Worm (Caenorhabditis elegans) whole organism, mixed stage, embryonic: ENCODE measurements around the gene xbx-9.

Experiments
- M03D4.4 ChIP-seq: sonication (generic microtip); optimal IDR thresholded peaks from 2 replicates; lab custom pipeline; 2017; ENCODE audit warnings: mild to moderate bottlenecking, missing genetic modification characterization, missing compliant biosample characterization
- bed-3 ChIP-seq: fragments of 200-800 bp; sonication (Bioruptor generic); optimal IDR thresholded peaks from 3 replicates; lab custom pipeline; 2018; ENCODE audit warnings: mild to moderate bottlenecking, missing genetic modification characterization, moderate library complexity, missing compliant biosample characterization
- blmp-1 ChIP-seq: fragments of 150-350 bp; optimal IDR thresholded peaks from 2 replicates; lab custom pipeline; 2014; ENCODE audit warnings: missing biosample characterization, missing genetic modification characterization
- ceh-39 ChIP-seq: fragments of 150-350 bp; optimal IDR thresholded peaks from 2 replicates; lab custom pipeline; 2014; ENCODE audit warnings: missing biosample characterization, missing genetic modification characterization
- ceh-43 ChIP-seq: fragments of 200-800 bp; sonication (Bioruptor generic); optimal IDR thresholded peaks from 2 replicates; lab custom pipeline; 2018; ENCODE audit warnings: mild to moderate bottlenecking, missing genetic modification characterization, moderate library complexity, missing compliant biosample characterization
- ceh-83 ChIP-seq: fragments of 200-800 bp; sonication (Bioruptor generic); optimal IDR thresholded peaks from 2 replicates; lab custom pipeline; 2018; ENCODE audit warnings: mild to moderate bottlenecking, missing genetic modification characterization, missing compliant biosample characterization
- ces-1 ChIP-seq: fragments of 150-350 bp; optimal IDR thresholded peaks from 2 replicates; lab custom pipeline; 2014; ENCODE audit warnings: missing biosample characterization, missing genetic modification reagents, missing genetic modification characterization
- cnd-1 ChIP-seq: fragments of 200-800 bp; sonication (Bioruptor generic); optimal IDR thresholded peaks from 2 replicates; lab custom pipeline; 2018; ENCODE audit warnings: mild to moderate bottlenecking, missing genetic modification characterization, missing compliant biosample characterization
- drap-1 ChIP-seq: fragments of 200-800 bp; sonication (Bioruptor generic); optimal IDR thresholded peaks from 3 replicates; lab custom pipeline; 2018; ENCODE audit warnings: mild to moderate bottlenecking, missing genetic modification characterization, missing compliant biosample characterization
- elt-1 ChIP-seq: sonication (generic microtip); optimal IDR thresholded peaks from 2 replicates; lab custom pipeline; 2017; ENCODE audit warnings: missing genetic modification characterization, mild to moderate bottlenecking, missing compliant biosample characterization, antibody characterized with exemption, moderate library complexity, borderline replicate concordance; ENCODE audit not compliant: insufficient read depth
- elt-3 ChIP-seq: fragments of 150-350 bp; optimal IDR thresholded peaks from 2 replicates; lab custom pipeline; 2014; ENCODE audit warnings: missing biosample characterization, missing genetic modification characterization
- flh-1 ChIP-seq: fragments of 200-800 bp; sonication (Bioruptor generic); optimal IDR thresholded peaks from 2 replicates; lab custom pipeline; 2018; ENCODE audit warnings: mild to moderate bottlenecking, missing genetic modification characterization, moderate library complexity, missing compliant biosample characterization
- hlh-1 ChIP-seq: fragments of 150-350 bp; optimal IDR thresholded peaks from 2 replicates; lab custom pipeline; 2014; ENCODE audit warnings: missing biosample characterization, missing genetic modification reagents, missing genetic modification characterization
- lin-13 ChIP-seq: fragments of 150-350 bp; optimal IDR thresholded peaks from 2 replicates; lab custom pipeline; 2014; ENCODE audit warnings: missing biosample characterization, missing genetic modification characterization
- lin-32 ChIP-seq: fragments of 200-800 bp; sonication (Bioruptor generic); optimal IDR thresholded peaks from 2 replicates; lab custom pipeline; 2018; ENCODE audit warnings: mild to moderate bottlenecking, missing genetic modification characterization, missing compliant biosample characterization
- mab-5 ChIP-seq: fragments of 150-350 bp; optimal IDR thresholded peaks from 2 replicates; lab custom pipeline; 2014; ENCODE audit warnings: missing biosample characterization, missing genetic modification characterization
- mep-1 ChIP-seq: fragments of 150-350 bp; optimal IDR thresholded peaks from 2 replicates; lab custom pipeline; 2017; ENCODE audit warnings: missing biosample characterization, missing genetic modification reagents, missing genetic modification characterization, inconsistent platforms
- mls-2 ChIP-seq: sonication (generic microtip); optimal IDR thresholded peaks from 2 replicates; lab custom pipeline; 2016; ENCODE audit warnings: mild to moderate bottlenecking, missing genetic modification characterization, moderate library complexity, missing compliant biosample characterization
- nhr-12 ChIP-seq: fragments of 150-350 bp; optimal IDR thresholded peaks from 2 replicates; lab custom pipeline; 2014; ENCODE audit warnings: missing biosample characterization, missing genetic modification characterization
- nhr-2 ChIP-seq: fragments of 150-350 bp; optimal IDR thresholded peaks from 2 replicates; lab custom pipeline; 2014; ENCODE audit warnings: missing biosample characterization, missing genetic modification characterization
- nhr-237 ChIP-seq: fragments of 150-350 bp; optimal IDR thresholded peaks from 2 replicates; lab custom pipeline; 2014; ENCODE audit warnings: missing biosample characterization, missing genetic modification characterization
- nhr-28 ChIP-seq: fragments of 150-350 bp; optimal IDR thresholded peaks from 2 replicates; lab custom pipeline; 2014; ENCODE audit warnings: missing biosample characterization, missing genetic modification characterization
- nhr-76 ChIP-seq: sonication (generic microtip); optimal IDR thresholded peaks from 2 replicates; lab custom pipeline; 2017; ENCODE audit warnings: missing biosample characterization, missing genetic modification characterization
- pha-4 ChIP-seq: fragments of 150-350 bp; optimal IDR thresholded peaks from 2 replicates; lab custom pipeline; 2018; ENCODE audit warnings: missing biosample characterization, missing genetic modification reagents, missing genetic modification characterization
- sem-2 ChIP-seq: fragments of 200-800 bp; sonication (Bioruptor generic); optimal IDR thresholded peaks from 2 replicates; lab custom pipeline; 2018; ENCODE audit warnings: mild to moderate bottlenecking, missing genetic modification characterization, missing compliant biosample characterization
- snpc-4 ChIP-seq: fragments of 150-350 bp; optimal IDR thresholded peaks from 2 replicates; lab custom pipeline; 2014; ENCODE audit warnings: missing biosample characterization, missing genetic modification characterization
- sptf-1 ChIP-seq: sonication (generic microtip); optimal IDR thresholded peaks from 2 replicates; lab custom pipeline; 2017; ENCODE audit warnings: mild to moderate bottlenecking, missing genetic modification characterization, moderate library complexity, missing compliant biosample characterization
- tbx-8 ChIP-seq: fragments of 200-800 bp; sonication (Bioruptor generic); optimal IDR thresholded peaks from 2 replicates; lab custom pipeline; 2018; ENCODE audit warnings: mild to moderate bottlenecking, missing genetic modification characterization, moderate library complexity, missing compliant biosample characterization
- unc-120 ChIP-seq: sonication (generic microtip); optimal IDR thresholded peaks from 2 replicates; lab custom pipeline; 2017; ENCODE audit warnings: missing genetic modification characterization, missing compliant biosample characterization; ENCODE audit not compliant: poor library complexity, severe bottlenecking
- unc-39 ChIP-seq: fragments of 150-350 bp; optimal IDR thresholded peaks from 2 replicates; lab custom pipeline; 2014; ENCODE audit warnings: missing biosample characterization, missing genetic modification characterization
- unc-62 ChIP-seq: fragments of 150-350 bp; optimal IDR thresholded peaks from 2 replicates; lab custom pipeline; 2014; ENCODE audit warnings: missing biosample characterization, missing genetic modification reagents, missing genetic modification characterization
- zip-8 ChIP-seq: fragments of 150-350 bp; optimal IDR thresholded peaks from 2 replicates; lab custom pipeline; 2014; ENCODE audit warnings: missing biosample characterization, missing genetic modification characterization
- ztf-11 ChIP-seq: fragments of 150-350 bp; optimal IDR thresholded peaks from 2 replicates; lab custom pipeline; 2014; ENCODE audit warnings: missing biosample characterization, missing genetic modification characterization

xbx-9 gene

DNA sequence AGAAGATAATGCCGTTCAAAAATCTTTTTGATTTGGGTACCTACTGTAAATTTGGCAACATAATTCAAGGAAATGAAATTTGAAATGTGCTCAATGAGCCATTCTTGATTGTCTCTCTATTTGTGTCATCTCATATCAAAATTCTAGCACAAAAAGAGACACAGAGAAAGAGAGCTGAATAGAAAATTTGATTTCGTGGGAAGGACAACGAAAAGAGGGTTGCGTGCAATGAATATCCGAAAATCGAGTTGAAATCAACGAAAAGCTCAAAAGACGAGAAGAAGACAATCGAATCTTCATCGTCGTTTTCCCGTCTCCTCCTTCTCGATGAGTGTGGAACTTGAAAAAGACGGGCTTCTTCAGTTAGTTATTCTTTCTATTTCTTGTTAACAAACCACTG is 13.9 kb downstream of the xbx-9 start, which contains the start of gene C15C8.5:
TSS of gene C15C8.5 (plus strand) at position 152 of the 400 bp plus-strand sequence.
- no peak for TF ChIP-seq hlh-1 (tag; lab: Kevin White, UChicago)
- TF ChIP-seq nhr-2 (tag; lab: Kevin White, UChicago) = no peak
- no peak for TF ChIP-seq drap-1 (GFP tag; lab: Kevin White, UChicago)
- TF ChIP-seq ces-1 (GFP tag; lab: Kevin White, UChicago) = peak; percentile 97

DNA sequence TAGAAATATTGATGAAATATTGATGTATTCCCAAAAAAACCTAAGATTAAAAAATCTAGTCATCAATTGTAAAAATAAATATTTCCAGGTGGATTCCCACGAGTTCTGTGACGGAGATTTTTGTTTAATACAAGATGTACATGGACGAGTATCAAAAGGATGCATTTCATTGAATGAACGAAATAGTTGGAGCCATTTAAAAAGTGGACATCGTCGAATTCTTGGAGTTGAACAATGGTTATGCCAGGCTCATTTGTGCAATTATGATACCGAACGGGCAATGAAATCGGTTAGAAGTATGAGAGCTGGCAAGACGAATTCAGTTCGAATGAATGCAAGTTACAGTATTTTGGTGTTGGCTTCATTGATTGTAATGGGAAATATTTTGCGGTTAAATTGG is 15.6 kb downstream of the xbx-9 start:
- TF ChIP-seq snpc-4 = no peak
- TF ChIP-seq ceh-43 (GFP tag; lab: Kevin White, UChicago) = no peak
- TF ChIP-seq nhr-76 (tag; lab: Kevin White, UChicago) = no peak
- TF ChIP-seq sem-2 (GFP tag; lab: Kevin White, UChicago) = no peak
- no peak for TF ChIP-seq cnd-1 (tag; lab: Kevin White, UChicago)
- TF ChIP-seq pha-4 (tag; lab: Kevin White, UChicago) = no peak
- TF ChIP-seq mls-2 (tag; lab: Kevin White, UChicago) = no peak
- TF ChIP-seq lin-13 (tag; lab: Kevin White, UChicago) = no peak
- TF ChIP-seq zip-8 (tag; lab: Kevin White, UChicago) = no peak
- TF ChIP-seq sptf-1 (tag; lab: Kevin White, UChicago) = no peak
- no peak for TF ChIP-seq blmp-1 (tag; lab: Kevin White, UChicago)

DNA sequence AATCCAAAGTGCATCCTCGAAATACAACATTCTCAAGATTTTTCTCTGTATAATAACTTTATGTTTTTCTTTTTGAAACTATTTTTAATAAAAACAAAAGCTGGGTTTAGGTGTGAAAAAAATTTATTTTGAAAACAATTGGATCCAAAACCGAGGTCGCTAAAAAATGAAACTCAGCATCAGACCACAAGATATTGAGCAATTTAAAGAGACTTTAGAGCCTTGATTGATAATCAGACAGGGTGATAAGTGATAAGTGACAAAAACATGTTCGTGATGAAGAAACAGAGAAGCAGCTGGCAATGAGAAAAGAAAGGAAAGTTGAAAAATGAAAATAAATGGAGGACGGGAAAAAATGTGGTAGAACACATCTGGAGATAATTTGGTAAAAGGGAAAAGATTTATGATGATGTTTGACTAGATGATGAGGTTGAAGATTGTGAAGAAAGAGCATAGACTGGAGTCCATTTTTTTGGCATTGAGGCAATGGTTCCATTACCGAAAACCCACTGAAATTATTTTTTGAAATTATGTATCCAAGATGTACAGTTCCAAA is 17.6 kb downstream of the xbx-9 start, which contains the start of gene C15C8.6:
TSS of gene C15C8.6 (minus strand) at position 51 of the 556 bp plus-strand sequence.
- no peak for TF ChIP-seq flh-1 (GFP tag; lab: Kevin White, UChicago)
- TF ChIP-seq nhr-12 = no peak
- no peak for TF ChIP-seq ceh-83 (GFP tag; lab: Kevin White, UChicago)
- no peak for TF ChIP-seq nhr-76 (tag; lab: Kevin White, UChicago)
- no peak for TF ChIP-seq sptf-1 (tag; lab: Kevin White, UChicago)
- TF ChIP-seq M03D4.4 (tag; lab: Kevin White, UChicago) = no peak
- TF ChIP-seq mls-2 (tag; lab: Kevin White, UChicago) = no peak
- TF ChIP-seq cnd-1 (tag; lab: Kevin White, UChicago) = no peak
- no peak for TF ChIP-seq lin-32
- TF ChIP-seq tbx-8 = no peak
- no peak for TF ChIP-seq blmp-1 (tag; lab: Kevin White, UChicago)
- TF ChIP-seq unc-62 = no peak
- no peak for TF ChIP-seq nhr-28 (tag; lab: Kevin White, UChicago)
- TF ChIP-seq unc-120 (tag; lab: Kevin White, UChicago) = no peak
- no peak for TF ChIP-seq elt-1 (tag; lab: Kevin White, UChicago)
- no peak for TF ChIP-seq ceh-39
- TF ChIP-seq ceh-43 (GFP tag; lab: Kevin White, UChicago) = no peak

DNA sequence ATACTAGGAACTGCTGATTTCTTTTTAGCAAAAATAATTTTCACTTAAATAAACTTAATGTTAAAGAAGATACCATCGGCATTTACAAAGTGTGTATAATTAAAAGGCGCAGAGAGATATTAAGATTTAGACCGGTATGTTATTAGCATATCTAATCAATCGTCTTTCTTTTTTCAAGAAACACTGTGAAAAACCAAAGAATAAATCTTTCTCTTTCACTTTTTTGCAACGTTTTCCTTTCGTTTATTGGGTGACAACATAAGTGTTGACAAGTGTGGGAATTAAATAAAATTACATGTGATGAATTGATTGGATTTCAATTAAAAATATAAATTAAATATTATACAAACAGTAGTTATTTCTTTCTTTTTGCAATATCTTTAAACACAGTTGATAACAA is 18.4 kb downstream of the xbx-9 start, which contains the start of gene C15C8.8:
TSS of gene C15C8.8 (minus strand) at position 101 of the 400 bp plus-strand sequence.
- TF ChIP-seq elt-3 (no peak), unc-39 (tag; lab: Kevin White, UChicago) (no peak), elt-1 (tag; lab: Kevin White, UChicago) (no peak), sem-2 (GFP tag; lab: Kevin White, UChicago) (no peak), nhr-237 (tag; lab: Kevin White, UChicago) (no peak)

DNA sequence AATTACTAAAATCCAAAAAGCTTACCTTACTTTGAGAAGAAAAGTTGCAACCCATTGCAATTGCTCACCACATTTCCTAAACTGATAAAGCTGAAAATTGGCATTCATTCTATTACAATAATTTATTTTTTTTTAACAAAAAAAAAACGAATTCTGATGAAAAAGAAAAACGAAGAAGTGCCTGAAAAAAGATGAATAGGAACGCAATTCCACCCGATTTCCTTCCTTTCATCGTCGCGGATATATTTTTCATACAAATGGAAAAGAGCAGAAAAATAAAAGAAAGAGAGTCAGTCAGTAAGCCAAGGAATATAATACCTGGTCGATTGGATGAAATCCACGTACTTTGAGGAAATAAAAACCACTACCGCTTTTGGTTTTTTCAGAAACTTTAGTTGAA is 20.8 kb downstream of the xbx-9 start, which contains the start of gene gpa-13:
TSS of gene gpa-13 (minus strand) at position 101 of the 400 bp plus-strand sequence.
- TF ChIP-seq hlh-1 (tag; lab: Kevin White, UChicago) (no peak), nhr-2 (tag; lab: Kevin White, UChicago) (no peak), ztf-11 (tag; lab: Kevin White, UChicago) (no peak), unc-120 (tag; lab: Kevin White, UChicago) (no peak), elt-3 (no peak), mls-2 (tag; lab: Kevin White, UChicago) (no peak), mep-1 (tag; lab: Kevin White, UChicago) (no peak), mab-5 (tag; lab: Kevin White, UChicago) (no peak), sem-2 (GFP tag; lab: Kevin White, UChicago) (no peak), cnd-1 (tag; lab: Kevin White, UChicago) (no peak), nhr-237 (tag; lab: Kevin White, UChicago) (no peak), M03D4.4 (tag; lab: Kevin White, UChicago) (no peak), unc-62 (no peak), bed-3 (GFP tag; lab: Kevin White, UChicago) (no peak), blmp-1 (tag; lab: Kevin White, UChicago) (no peak), nhr-12 (no peak), pha-4 (tag; lab: Kevin White, UChicago) (no peak), ces-1 (GFP tag; lab: Kevin White, UChicago) (no peak), ceh-43 (GFP tag; lab: Kevin White, UChicago) (no peak)
